Worm (Caenorhabditis elegans) whole organism, young adult: ENCODE data around the gene prmt-4.

Experiments used
- K11D2.4 ChIP-seq: fragments of 200-800 bp; sonication (Bioruptor generic); IDR thresholded peaks from 2 replicates; pipeline ENCODE4 v1.3.6; 2022; ENCODE audit warnings: missing genetic modification reagents, missing genetic modification characterization, missing compliant biosample characterization
- Y67H2A.10 ChIP-seq: fragments of 200-800 bp; sonication (Bioruptor generic); conservative IDR thresholded peaks from 2 replicates; pipeline ENCODE4 v1.3.6; 2022; ENCODE audit warnings: missing genetic modification reagents, missing genetic modification characterization, missing compliant biosample characterization
- ama-1 ChIP-seq, 3 experiments: fragments of 150-350 bp in 1 of 3; sonication (generic microtip) in 2 of 3; optimal IDR thresholded peaks; 2 replicates each; lab custom pipeline; 2014 to 2018; ENCODE audit warnings: missing biosample characterization in 2 of 3, missing genetic modification characterization in 2 of 3, missing genetic modification reagents in 2 of 3
- ceh-27 ChIP-seq: fragments of 200-800 bp; sonication (Bioruptor generic); optimal IDR thresholded peaks from 2 replicates; lab custom pipeline; 2018; ENCODE audit warnings: mild to moderate bottlenecking, missing genetic modification characterization, moderate library complexity, missing compliant biosample characterization
- ceh-79 ChIP-seq: sonication (generic microtip); optimal IDR thresholded peaks from 2 replicates; lab custom pipeline; 2017; ENCODE audit warnings: mild to moderate bottlenecking, missing genetic modification characterization, missing compliant biosample characterization
- dpl-1 ChIP-seq: fragments of 150-350 bp; optimal IDR thresholded peaks from 2 replicates; lab custom pipeline; 2014; ENCODE audit warnings: missing biosample characterization, missing genetic modification reagents, missing genetic modification characterization
- him-1 ChIP-seq: sonication (generic microtip); optimal IDR thresholded peaks from 2 replicates; lab custom pipeline; 2016; ENCODE audit warnings: missing genotype, missing genetic modification reagents, missing genetic modification characterization, missing compliant biosample characterization
- hlh-26 ChIP-seq: fragments of 200-800 bp; sonication (Bioruptor generic); conservative IDR thresholded peaks from 2 replicates; pipeline ENCODE4 v1.3.6; 2022; ENCODE audit warnings: missing genetic modification reagents, missing genetic modification characterization, missing compliant biosample characterization
- lin-35 ChIP-seq, 3 experiments: fragments of 150-350 bp in 2 of 3; sonication (generic microtip) in 1 of 3; optimal IDR thresholded peaks; 2 replicates each; lab custom pipeline; 2014 to 2018; ENCODE audit warnings: missing biosample characterization in 3 of 3, missing genetic modification characterization in 3 of 3, missing genetic modification reagents in 3 of 3
- lsl-1 ChIP-seq: fragments of 200-800 bp; sonication (Bioruptor generic); optimal IDR thresholded peaks from 2 replicates; lab custom pipeline; 2018; ENCODE audit warnings: mild to moderate bottlenecking, missing genetic modification characterization, moderate library complexity, missing compliant biosample characterization
- sea-2 ChIP-seq: fragments of 200-800 bp; sonication (Bioruptor generic); IDR thresholded peaks from 2 replicates; pipeline ENCODE4 v1.3.6; 2022; ENCODE audit warnings: missing genetic modification characterization, missing compliant biosample characterization
- tlf-1 ChIP-seq: fragments of 200-800 bp; sonication (Bioruptor generic); optimal IDR thresholded peaks from 2 replicates; lab custom pipeline; 2018; ENCODE audit warnings: mild to moderate bottlenecking, missing genetic modification characterization, missing compliant biosample characterization
- unc-62 ChIP-seq: fragments of 150-350 bp; optimal IDR thresholded peaks from 2 replicates; lab custom pipeline; 2014; ENCODE audit warnings: missing biosample characterization, missing genetic modification reagents, missing genetic modification characterization

DNA sequence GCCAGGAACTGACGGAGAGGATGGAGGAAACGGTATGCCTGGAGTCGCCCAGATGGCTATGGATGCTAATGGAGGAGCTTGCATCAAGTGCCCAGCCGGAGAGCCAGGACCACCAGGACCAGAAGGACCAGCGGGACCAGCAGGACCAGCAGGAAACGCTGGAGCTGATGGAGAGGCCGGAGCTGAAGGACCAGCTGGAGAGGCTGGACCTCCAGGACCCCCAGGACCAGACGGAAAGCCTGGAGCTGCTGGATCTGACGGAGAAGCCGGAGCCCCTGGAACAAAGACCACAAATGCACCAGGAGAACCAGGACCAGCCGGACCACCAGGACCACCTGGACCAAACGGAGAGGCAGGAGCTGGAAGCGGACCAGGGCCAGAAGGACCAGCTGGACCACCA lies 1.4 kb upstream of the prmt-4 start:
- TF ChIP-seq unc-62 (GFP tag; lab: Kevin White, UChicago) = no peak
- no peak for TF ChIP-seq lin-35 (GFP tag; optimal IDR thresholded peaks at IDR 0.05; lab: Kevin White, UChicago)
- no peak for TF ChIP-seq ceh-79
- no peak for TF ChIP-seq Y67H2A.10 (GFP tag; lab: Robert Waterston, UW)
- no peak for TF ChIP-seq dpl-1
- TF ChIP-seq ama-1 (optimal IDR thresholded peaks at IDR 0.05; lab: Kevin White, UChicago) = no peak
- no peak for TF ChIP-seq ama-1 (GFP tag; optimal IDR thresholded peaks at IDR 0.05; lab: Kevin White, UChicago)
- no peak for TF ChIP-seq tlf-1
- no peak for TF ChIP-seq ceh-27
- TF ChIP-seq him-1 = no peak
- no peak for TF ChIP-seq hlh-26 (GFP tag; lab: Robert Waterston, UW)
- TF ChIP-seq lsl-1 = no peak
- no peak for TF ChIP-seq K11D2.4
- no peak for TF ChIP-seq sea-2
